Fruit fly (Drosophila melanogaster) whole organism, adult: ENCODE data around the gene CG4872.

Experiments used
- CG11617 ChIP-seq: fragments of 200-800 bp; sonication (Bioruptor generic); optimal IDR thresholded peaks from 2 replicates; lab custom pipeline; 2017; ENCODE audit warnings: mild to moderate bottlenecking, missing biosample characterization, missing genetic modification reagents, missing genetic modification characterization
- CG12768 ChIP-seq: fragments of 200-800 bp; sonication (Bioruptor generic); optimal IDR thresholded peaks from 2 replicates; lab custom pipeline; 2017; ENCODE audit warnings: missing biosample characterization, missing genetic modification characterization, mild to moderate bottlenecking, moderate library complexity, missing genetic modification reagents
- CG14711 ChIP-seq: fragments of 200-800 bp; sonication (Bioruptor generic); optimal IDR thresholded peaks from 2 replicates; lab custom pipeline; 2018; ENCODE audit warnings: missing biosample characterization, mild to moderate bottlenecking, missing genetic modification characterization, moderate library complexity
- CG1620 ChIP-seq: fragments of 200-800 bp; sonication (Bioruptor generic); optimal IDR thresholded peaks from 2 replicates; lab custom pipeline; 2016; ENCODE audit warnings: missing biosample characterization, missing genetic modification characterization
- CG33017 ChIP-seq: fragments of 200-800 bp; sonication (Bioruptor generic); optimal IDR thresholded peaks from 2 replicates; lab custom pipeline; 2018; ENCODE audit warnings: missing biosample characterization, mild to moderate bottlenecking, missing genetic modification characterization, moderate library complexity
- CG5204 ChIP-seq: fragments of 200-800 bp; sonication (Bioruptor generic); optimal IDR thresholded peaks from 2 replicates; lab custom pipeline; 2016; ENCODE audit warnings: missing biosample characterization, missing genetic modification characterization
- CG7045 ChIP-seq: fragments of 200-800 bp; sonication (Bioruptor generic); optimal IDR thresholded peaks from 2 replicates; lab custom pipeline; 2017; ENCODE audit warnings: missing biosample characterization, mild to moderate bottlenecking, missing genetic modification characterization
- CG7101 ChIP-seq: fragments of 200-800 bp; sonication (Bioruptor generic); optimal IDR thresholded peaks from 2 replicates; lab custom pipeline; 2018; ENCODE audit warnings: missing biosample characterization, mild to moderate bottlenecking, missing genetic modification characterization, moderate library complexity
- Clk ChIP-seq: fragments of 200-800 bp; sonication (Bioruptor generic); optimal IDR thresholded peaks from 2 replicates; lab custom pipeline; 2017; ENCODE audit warnings: missing biosample characterization, missing genetic modification characterization
- Crg-1 ChIP-seq: fragments of 200-800 bp; sonication (Bioruptor generic); optimal IDR thresholded peaks from 2 replicates; lab custom pipeline; 2016; ENCODE audit warnings: missing biosample characterization, missing genetic modification characterization
- Hr96 ChIP-seq: fragments of 200-800 bp; sonication (Bioruptor generic); optimal IDR thresholded peaks from 2 replicates; lab custom pipeline; 2016; ENCODE audit warnings: missing biosample characterization, missing genetic modification characterization
- Mnt ChIP-seq: fragments of 200-800 bp; sonication (Bioruptor generic); optimal IDR thresholded peaks from 2 replicates; lab custom pipeline; 2016; ENCODE audit warnings: missing biosample characterization, mild to moderate bottlenecking, missing genetic modification characterization
- bab1 ChIP-seq: fragments of 200-800 bp; sonication (Bioruptor generic); optimal IDR thresholded peaks from 3 replicates; lab custom pipeline; 2019; ENCODE audit warnings: missing biosample characterization, mild to moderate bottlenecking, missing genetic modification characterization, moderate library complexity
- cic ChIP-seq: fragments of 200-800 bp; sonication (Bioruptor generic); optimal IDR thresholded peaks from 2 replicates; lab custom pipeline; 2017; ENCODE audit warnings: missing biosample characterization, mild to moderate bottlenecking, missing genetic modification characterization, moderate library complexity
- cnc ChIP-seq, 2 experiments: fragments of >200 bp; optimal IDR thresholded peaks; 2 replicates each; lab custom pipeline; 2017
- kay ChIP-seq: fragments of 200-800 bp; sonication (Bioruptor generic); peaks from one replicate; lab custom pipeline; 2016; ENCODE audit warnings: missing biosample characterization, missing genetic modification characterization, borderline replicate concordance
- ovo ChIP-seq: fragments of 200-800 bp; sonication (Bioruptor generic); optimal IDR thresholded peaks from 2 replicates; lab custom pipeline; 2016; ENCODE audit warnings: missing biosample characterization, missing genetic modification characterization
- pad ChIP-seq: fragments of 200-800 bp; sonication (Bioruptor generic); optimal IDR thresholded peaks from 3 replicates; lab custom pipeline; 2017; ENCODE audit warnings: missing biosample characterization, missing genetic modification characterization, mild to moderate bottlenecking, moderate library complexity, missing genetic modification reagents
- tj ChIP-seq: fragments of 200-800 bp; sonication (Bioruptor generic); optimal IDR thresholded peaks from 3 replicates; lab custom pipeline; 2017; ENCODE audit warnings: missing biosample characterization, mild to moderate bottlenecking, missing genetic modification characterization, moderate library complexity
- toe ChIP-seq: fragments of 200-800 bp; sonication (Bioruptor generic); optimal IDR thresholded peaks from 2 replicates; lab custom pipeline; 2016; ENCODE audit warnings: missing biosample characterization, missing genetic modification characterization

Gene CG4872

dm6 chrX:16837588-16838178 lies 43.5 kb upstream of the CG4872 start:
- TF ChIP-seq Hr96 (GFP tag; lab: Kevin White, UChicago): no peak
- no peak for TF ChIP-seq cic (GFP tag; lab: Kevin White, UChicago)
- TF ChIP-seq CG1620 (GFP tag; lab: Kevin White, UChicago): no peak
- TF ChIP-seq Clk (GFP tag; lab: Kevin White, UChicago): no peak
- TF ChIP-seq cnc (optimal IDR thresholded peaks at IDR 0.05; lab: Kevin White, UChicago): no peak
- TF ChIP-seq bab1 (GFP tag; lab: Kevin White, UChicago): no peak
- TF ChIP-seq ovo (GFP tag; lab: Kevin White, UChicago): no peak
- TF ChIP-seq tj (GFP tag; lab: Kevin White, UChicago): no peak
- no peak for TF ChIP-seq CG33017 (tag; lab: Kevin White, UChicago)
- TF ChIP-seq CG7045 (GFP tag; lab: Kevin White, UChicago): no peak
- no peak for TF ChIP-seq CG11617 (GFP tag; lab: Kevin White, UChicago)
- TF ChIP-seq CG7101 (tag; lab: Kevin White, UChicago): no peak
- no peak for TF ChIP-seq CG5204 (GFP tag; lab: Kevin White, UChicago)
- no peak for TF ChIP-seq pad (GFP tag; lab: Kevin White, UChicago)
- no peak for TF ChIP-seq kay (GFP tag; lab: Kevin White, UChicago)

dm6 chrX:16839033-16839432 lies 42.1 kb upstream of the CG4872 start:
- TF ChIP-seq tj (GFP tag; lab: Kevin White, UChicago) (no peak), kay (GFP tag; lab: Kevin White, UChicago) (no peak), CG7101 (tag; lab: Kevin White, UChicago) (no peak), CG11617 (GFP tag; lab: Kevin White, UChicago) (no peak), cic (GFP tag; lab: Kevin White, UChicago) (no peak), Mnt (GFP tag; lab: Kevin White, UChicago) (no peak), toe (no peak), Clk (GFP tag; lab: Kevin White, UChicago) (no peak), CG7045 (GFP tag; lab: Kevin White, UChicago) (no peak), Crg-1 (GFP tag; lab: Kevin White, UChicago) (no peak), CG12768 (no peak), CG1620 (GFP tag; lab: Kevin White, UChicago) (no peak), Hr96 (GFP tag; lab: Kevin White, UChicago) (no peak), ovo (GFP tag; lab: Kevin White, UChicago) (no peak), pad (GFP tag; lab: Kevin White, UChicago) (no peak), CG33017 (tag; lab: Kevin White, UChicago) (no peak), CG14711 (tag; lab: Kevin White, UChicago) (no peak), cnc (optimal IDR thresholded peaks at IDR 0.05; lab: Kevin White, UChicago) (no peak), bab1 (GFP tag; lab: Kevin White, UChicago) (no peak), CG5204 (GFP tag; lab: Kevin White, UChicago) (no peak)

- TF ChIP-seq toe (no peak), ovo (GFP tag; lab: Kevin White, UChicago) (no peak), Crg-1 (GFP tag; lab: Kevin White, UChicago) (no peak), CG7045 (GFP tag; lab: Kevin White, UChicago) (no peak), pad (GFP tag; lab: Kevin White, UChicago) (no peak), CG14711 (tag; lab: Kevin White, UChicago) (no peak), Hr96 (GFP tag; lab: Kevin White, UChicago) (no peak), CG33017 (tag; lab: Kevin White, UChicago) (no peak), cnc (optimal IDR thresholded peaks at IDR 0.05; lab: Kevin White, UChicago) (no peak), cic (GFP tag; lab: Kevin White, UChicago) (no peak), CG12768 (no peak), CG1620 (GFP tag; lab: Kevin White, UChicago) (no peak), kay (GFP tag; lab: Kevin White, UChicago) (no peak), CG7101 (tag; lab: Kevin White, UChicago) (no peak), CG5204 (GFP tag; lab: Kevin White, UChicago) (no peak), CG11617 (GFP tag; lab: Kevin White, UChicago) (no peak)
These were observed 41.2 kb upstream of the CG4872 start for dm6 chrX:16839905-16840304.

dm6 chrX:16844295-16844694 lies 36.9 kb upstream of the CG4872 start, which contains the start of gene RSG7:
TSS of gene RSG7 (minus strand) at chrX:16844433.
- TF ChIP-seq CG7045 (GFP tag; lab: Kevin White, UChicago): no peak
- no peak for TF ChIP-seq Hr96 (GFP tag; lab: Kevin White, UChicago)
- TF ChIP-seq kay (GFP tag; lab: Kevin White, UChicago): no peak
- TF ChIP-seq Clk (GFP tag; lab: Kevin White, UChicago): no peak

dm6 chrX:16846575-16846974 lies 34.6 kb upstream of the CG4872 start:
- no peak for TF ChIP-seq CG7045 (GFP tag; lab: Kevin White, UChicago)
- no peak for TF ChIP-seq cnc (optimal IDR thresholded peaks at IDR 0.05; lab: Kevin White, UChicago)
- TF ChIP-seq CG7101 (tag; lab: Kevin White, UChicago): no peak
- no peak for TF ChIP-seq CG11617 (GFP tag; lab: Kevin White, UChicago)
- TF ChIP-seq Crg-1 (GFP tag; lab: Kevin White, UChicago): no peak
- TF ChIP-seq Mnt (GFP tag; lab: Kevin White, UChicago): no peak
- TF ChIP-seq ovo (GFP tag; lab: Kevin White, UChicago): no peak
- no peak for TF ChIP-seq pad (GFP tag; lab: Kevin White, UChicago)
- no peak for TF ChIP-seq CG14711 (tag; lab: Kevin White, UChicago)
- TF ChIP-seq tj (GFP tag; lab: Kevin White, UChicago): no peak
- no peak for TF ChIP-seq cic (GFP tag; lab: Kevin White, UChicago)
- no peak for TF ChIP-seq kay (GFP tag; lab: Kevin White, UChicago)
- no peak for TF ChIP-seq CG1620 (GFP tag; lab: Kevin White, UChicago)
- no peak for TF ChIP-seq bab1 (GFP tag; lab: Kevin White, UChicago)
- TF ChIP-seq toe: no peak
- TF ChIP-seq CG5204 (GFP tag; lab: Kevin White, UChicago): no peak
- no peak for TF ChIP-seq Clk (GFP tag; lab: Kevin White, UChicago)
- no peak for TF ChIP-seq Hr96 (GFP tag; lab: Kevin White, UChicago)
- TF ChIP-seq CG12768: no peak
